Fruit fly (Drosophila melanogaster): ENCODE measurements around the gene hook.

DNA sequence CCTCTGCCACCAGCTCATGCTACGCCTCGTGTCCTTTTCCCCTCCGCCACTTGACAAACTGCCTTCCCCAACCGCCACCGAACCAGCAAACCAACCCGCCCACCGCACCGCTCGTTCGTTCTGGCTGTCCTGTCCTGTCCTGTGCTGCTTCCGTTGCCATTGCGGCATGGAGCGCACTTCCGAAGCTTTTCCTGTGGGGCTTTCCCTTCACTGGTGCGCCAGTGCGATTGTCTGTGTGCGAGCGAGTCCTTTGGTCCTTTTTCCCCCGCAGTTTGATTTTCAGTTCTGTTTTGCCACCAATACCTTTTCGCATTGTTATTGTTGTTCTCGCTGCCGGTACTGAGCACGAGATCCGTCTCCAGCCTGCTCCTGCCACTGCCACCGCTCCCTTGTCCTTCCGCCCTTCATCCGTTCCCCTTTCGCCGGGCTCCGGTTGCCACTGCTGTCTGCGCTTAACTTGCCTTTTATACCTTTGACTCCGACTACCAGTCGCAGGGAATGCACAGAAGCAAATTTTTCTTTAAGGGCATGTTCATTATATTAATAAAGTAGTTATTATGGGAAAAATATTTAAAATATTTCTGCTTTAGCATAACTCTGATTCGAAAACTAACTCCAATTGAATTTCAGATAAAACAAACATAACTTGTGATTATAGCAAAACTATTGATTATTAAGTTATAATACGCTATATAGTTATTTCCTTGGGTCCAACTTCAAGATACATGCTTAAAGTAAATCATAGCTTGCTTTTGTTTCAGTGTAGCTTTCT lies 9.1 kb downstream of the hook start:
- TF ChIP-seq toe (GFP tag; optimal IDR thresholded peaks at IDR 0.05) (no peak), CG12768 (GFP tag; optimal IDR thresholded peaks at IDR 0.05) (no peak), Crg-1 (GFP tag; optimal IDR thresholded peaks at IDR 0.05) (no peak), tj (GFP tag; optimal IDR thresholded peaks at IDR 0.05) (peak; percentile 10), Hr96 (GFP tag; optimal IDR thresholded peaks at IDR 0.05) (no peak)
